Fruit fly (Drosophila melanogaster) whole organism, adult: Measurements from ENCODE around the gene CG14000.

Experiments
- CG14711 ChIP-seq: fragments of 200-800 bp; sonication (Bioruptor generic); optimal IDR thresholded peaks from 2 replicates; lab custom pipeline; 2018; ENCODE audit warnings: missing biosample characterization, mild to moderate bottlenecking, missing genetic modification characterization, moderate library complexity
- CG7045 ChIP-seq: fragments of 200-800 bp; sonication (Bioruptor generic); optimal IDR thresholded peaks from 2 replicates; lab custom pipeline; 2017; ENCODE audit warnings: missing biosample characterization, mild to moderate bottlenecking, missing genetic modification characterization
- CG7101 ChIP-seq: fragments of 200-800 bp; sonication (Bioruptor generic); optimal IDR thresholded peaks from 2 replicates; lab custom pipeline; 2018; ENCODE audit warnings: missing biosample characterization, mild to moderate bottlenecking, missing genetic modification characterization, moderate library complexity
- Clk ChIP-seq: fragments of 200-800 bp; sonication (Bioruptor generic); optimal IDR thresholded peaks from 2 replicates; lab custom pipeline; 2017; ENCODE audit warnings: missing biosample characterization, missing genetic modification characterization
- Mnt ChIP-seq: fragments of 200-800 bp; sonication (Bioruptor generic); optimal IDR thresholded peaks from 2 replicates; lab custom pipeline; 2016; ENCODE audit warnings: missing biosample characterization, mild to moderate bottlenecking, missing genetic modification characterization
- kay ChIP-seq: fragments of 200-800 bp; sonication (Bioruptor generic); peaks from one replicate; lab custom pipeline; 2016; ENCODE audit warnings: missing biosample characterization, missing genetic modification characterization, borderline replicate concordance
- ovo ChIP-seq: fragments of 200-800 bp; sonication (Bioruptor generic); optimal IDR thresholded peaks from 2 replicates; lab custom pipeline; 2016; ENCODE audit warnings: missing biosample characterization, missing genetic modification characterization
- pad ChIP-seq: fragments of 200-800 bp; sonication (Bioruptor generic); optimal IDR thresholded peaks from 3 replicates; lab custom pipeline; 2017; ENCODE audit warnings: missing biosample characterization, missing genetic modification characterization, mild to moderate bottlenecking, moderate library complexity, missing genetic modification reagents
- tj ChIP-seq: fragments of 200-800 bp; sonication (Bioruptor generic); optimal IDR thresholded peaks from 3 replicates; lab custom pipeline; 2017; ENCODE audit warnings: missing biosample characterization, mild to moderate bottlenecking, missing genetic modification characterization, moderate library complexity

- TF ChIP-seq CG7045 (GFP tag; lab: Kevin White, UChicago): no peak
- TF ChIP-seq Clk (GFP tag; lab: Kevin White, UChicago): no peak
- TF ChIP-seq CG14711: no peak
- TF ChIP-seq kay (GFP tag; lab: Kevin White, UChicago): no peak
- no peak for TF ChIP-seq Mnt (GFP tag; lab: Kevin White, UChicago)
- no peak for TF ChIP-seq CG7101 (tag; lab: Kevin White, UChicago)
- TF ChIP-seq ovo: no peak
- no peak for TF ChIP-seq pad (GFP tag; lab: Kevin White, UChicago)
- TF ChIP-seq tj (GFP tag; lab: Kevin White, UChicago): no peak
Observed at dm6 chr2L:5925164-5925563, 15.1 kb upstream of the CG14000 start.
